Worm (Caenorhabditis elegans): ENCODE data around the gene T24E12.1.

ce11 chrII:3811816-3812332 is 26.5 kb downstream of the T24E12.1 start, which contains the start of gene lido-15:
- no peak for TF ChIP-seq elt-3 (tag; optimal IDR thresholded peaks at IDR 0.05)
- TF ChIP-seq unc-39 (tag; optimal IDR thresholded peaks at IDR 0.05): no peak
- TF ChIP-seq sptf-1 (tag; optimal IDR thresholded peaks at IDR 0.05): no peak
- TF ChIP-seq nhr-76 (tag; optimal IDR thresholded peaks at IDR 0.05): no peak
- no peak for TF ChIP-seq snpc-4 (tag; optimal IDR thresholded peaks at IDR 0.05)
